Fruit fly (Drosophila melanogaster): ENCODE measurements around the gene CG4789.

Gene CG4789

dm6 chrX:16833097-16833496 lies 32.4 kb downstream of the CG4789 start (continued):
- peak; percentile 82 for TF ChIP-seq lmd (GFP tag; IDR thresholded peaks at IDR 0.05)
- no peak for TF ChIP-seq cas (GFP tag; IDR thresholded peaks at IDR 0.05)
- no peak for TF ChIP-seq Hmx (GFP tag; optimal IDR thresholded peaks at IDR 0.05)
- TF ChIP-seq CG15514 (GFP tag; optimal IDR thresholded peaks at IDR 0.05): peak; percentile 22
- peak; percentile 76 for TF ChIP-seq tap (tag; optimal IDR thresholded peaks at IDR 0.05)
- peak; percentile 74 for TF ChIP-seq CG30403 (GFP tag; optimal IDR thresholded peaks at IDR 0.05)
- TF ChIP-seq grn (GFP tag; optimal IDR thresholded peaks at IDR 0.05): no peak
- TF ChIP-seq Ptx1 (GFP tag; IDR thresholded peaks at IDR 0.05): peak; percentile 83
- no peak for TF ChIP-seq NK7.1 (GFP tag; optimal IDR thresholded peaks at IDR 0.05)
- peak; percentile 62 for TF ChIP-seq CG16863 (GFP tag; optimal IDR thresholded peaks at IDR 0.05)
- TF ChIP-seq salm (tag; optimal IDR thresholded peaks at IDR 0.05): peak; percentile 65
- no peak for TF ChIP-seq fd102C (GFP tag; optimal IDR thresholded peaks at IDR 0.05)
- peak; percentile 68 for TF ChIP-seq Hsf (GFP tag; optimal IDR thresholded peaks at IDR 0.05)
- TF ChIP-seq bsh (GFP tag; optimal IDR thresholded peaks at IDR 0.05): peak; percentile 76 to 89
- TF ChIP-seq Sry-δ (GFP tag; optimal IDR thresholded peaks at IDR 0.05): peak; percentile 40
- no peak for TF ChIP-seq zf30C (GFP tag; optimal IDR thresholded peaks at IDR 0.05)
- no peak for TF ChIP-seq CG13894 (tag; optimal IDR thresholded peaks at IDR 0.05)
- TF ChIP-seq CG2889 (GFP tag; IDR thresholded peaks at IDR 0.05): peak; percentile 58; the same call in 1 of the 3 replicates
- peak; percentile 79 for TF ChIP-seq phol (tag; optimal IDR thresholded peaks at IDR 0.05)
- peak; percentile 84 for TF ChIP-seq Xrp1 (GFP tag; IDR thresholded peaks at IDR 0.05)
- TF ChIP-seq D (optimal IDR thresholded peaks at IDR 0.05): no peak
- TF ChIP-seq D (GFP tag; optimal IDR thresholded peaks at IDR 0.05): peak; percentile 82
- TF ChIP-seq Sin3A (optimal IDR thresholded peaks at IDR 0.05): no peak
- peak; percentile 72; the same call in 1 of the 2 replicates for TF ChIP-seq CG14014 (GFP tag; IDR thresholded peaks at IDR 0.05)
- peak; percentile 73 for TF ChIP-seq Aef1 (GFP tag; IDR thresholded peaks at IDR 0.05)
- peak; percentile 81 for TF ChIP-seq HLH3B (GFP tag; IDR thresholded peaks at IDR 0.05)
- TF ChIP-seq Elba2 (GFP tag; optimal IDR thresholded peaks at IDR 0.05): no peak
- no peak for TF ChIP-seq luna (GFP tag; optimal IDR thresholded peaks at IDR 0.05)
- peak; percentile 69 for TF ChIP-seq Mes4 (GFP tag; optimal IDR thresholded peaks at IDR 0.05)
- peak; percentile 57 for TF ChIP-seq Abd-B (GFP tag; optimal IDR thresholded peaks at IDR 0.05)
- peak; percentile 28 for TF ChIP-seq Deaf1 (tag; optimal IDR thresholded peaks at IDR 0.05)
- TF ChIP-seq Oli (tag; optimal IDR thresholded peaks at IDR 0.05): peak; percentile 85
- no peak for TF ChIP-seq ab (GFP tag; optimal IDR thresholded peaks at IDR 0.05)
- peak; percentile 43 for TF ChIP-seq CG12155 (GFP tag; optimal IDR thresholded peaks at IDR 0.05)
- no peak for TF ChIP-seq gfzf (GFP tag; optimal IDR thresholded peaks at IDR 0.05)
- peak; percentile 64 for TF ChIP-seq nom (GFP tag; optimal IDR thresholded peaks at IDR 0.05)
- TF ChIP-seq Trl (optimal IDR thresholded peaks at IDR 0.05): no peak
- TF ChIP-seq Trl (GFP tag; optimal IDR thresholded peaks at IDR 0.05): peak; percentile 65
- TF ChIP-seq CG13296 (GFP tag; optimal IDR thresholded peaks at IDR 0.05): peak; percentile 36
- TF ChIP-seq PHDP (tag; optimal IDR thresholded peaks at IDR 0.05): peak; percentile 82
- TF ChIP-seq wek (GFP tag; optimal IDR thresholded peaks at IDR 0.05): peak; percentile 40
- TF ChIP-seq CG5245 (GFP tag; optimal IDR thresholded peaks at IDR 0.05): peak; percentile 68
- peak; percentile 27 for TF ChIP-seq Bdp1 (GFP tag; optimal IDR thresholded peaks at IDR 0.05)
- TF ChIP-seq bcd (GFP tag; optimal IDR thresholded peaks at IDR 0.05): peak; percentile 71
- peak; percentile 83 for TF ChIP-seq CG15601 (tag; optimal IDR thresholded peaks at IDR 0.05)
- TF ChIP-seq CG8944 (GFP tag; optimal IDR thresholded peaks at IDR 0.05): peak; percentile 69
- peak; percentile 22 for TF ChIP-seq HLH54F (GFP tag; optimal IDR thresholded peaks at IDR 0.05)
- no peak for TF ChIP-seq lbe (GFP tag; optimal IDR thresholded peaks at IDR 0.05)
- peak; percentile 84 for TF ChIP-seq CG7839 (tag; optimal IDR thresholded peaks at IDR 0.05)
- peak; percentile 76 for TF ChIP-seq CG12391 (tag; optimal IDR thresholded peaks at IDR 0.05)
- peak; percentile 80 for TF ChIP-seq CG12219 (GFP tag; optimal IDR thresholded peaks at IDR 0.05)
- TF ChIP-seq NC2β (GFP tag; optimal IDR thresholded peaks at IDR 0.05): peak; percentile 51

All from whole organism, embryonic.